Worm (Caenorhabditis elegans) whole organism, early embryonic: ENCODE results near the gene T06D8.9.

Experiments used
- B0310.2 ChIP-seq: sonication (generic microtip); optimal IDR thresholded peaks from 2 replicates; lab custom pipeline; 2016; ENCODE audit warnings: mild to moderate bottlenecking, missing genetic modification characterization, missing compliant biosample characterization
- F13C5.2 ChIP-seq: sonication (generic microtip); optimal IDR thresholded peaks from 2 replicates; lab custom pipeline; 2017; ENCODE audit warnings: mild to moderate bottlenecking, missing genetic modification characterization, inconsistent platforms, missing compliant biosample characterization
- aly-1 ChIP-seq: sonication (generic microtip); optimal IDR thresholded peaks from 2 replicates; lab custom pipeline; 2016; ENCODE audit warnings: missing genetic modification characterization, missing compliant biosample characterization
- ama-1 ChIP-seq: fragments of 150-350 bp; optimal IDR thresholded peaks from 2 replicates; lab custom pipeline; 2014
- ceh-13 ChIP-seq: fragments of 200-800 bp; sonication (Bioruptor generic); optimal IDR thresholded peaks from 2 replicates; lab custom pipeline; 2018; ENCODE audit warnings: mild to moderate bottlenecking, missing genetic modification characterization, missing compliant biosample characterization
- ceh-36 ChIP-seq: sonication (generic microtip); optimal IDR thresholded peaks from 2 replicates; lab custom pipeline; 2016; ENCODE audit warnings: missing genetic modification characterization, inconsistent platforms, missing compliant biosample characterization
- ets-7 ChIP-seq: sonication (generic microtip); optimal IDR thresholded peaks from 2 replicates; lab custom pipeline; 2016; ENCODE audit warnings: missing genotype, missing genetic modification characterization, missing compliant biosample characterization
- flt-1 ChIP-seq: fragments of 200-800 bp; sonication (Bioruptor generic); IDR thresholded peaks from 2 replicates; pipeline ENCODE4 v1.3.6; 2022; ENCODE audit warnings: missing genetic modification characterization, missing compliant biosample characterization
- hmbx-1 ChIP-seq: sonication (generic microtip); optimal IDR thresholded peaks from 2 replicates; lab custom pipeline; 2016; ENCODE audit warnings: mild to moderate bottlenecking, missing genetic modification characterization, missing compliant biosample characterization
- hmg-4 ChIP-seq: fragments of 200-800 bp; sonication (Bioruptor generic); optimal IDR thresholded peaks from 2 replicates; lab custom pipeline; 2018; ENCODE audit warnings: mild to moderate bottlenecking, missing genetic modification characterization, missing compliant biosample characterization
- hnd-1 ChIP-seq: sonication (generic microtip); optimal IDR thresholded peaks from 2 replicates; lab custom pipeline; 2016; ENCODE audit warnings: missing genetic modification characterization, missing compliant biosample characterization
- pes-1 ChIP-seq: fragments of 200-800 bp; sonication (Bioruptor generic); IDR thresholded peaks from 2 replicates; pipeline ENCODE4 v1.3.6; 2022; ENCODE audit warnings: missing genetic modification reagents, missing genetic modification characterization, missing compliant biosample characterization
- scrt-1 ChIP-seq: fragments of 200-800 bp; sonication (Bioruptor generic); IDR thresholded peaks from 2 replicates; pipeline ENCODE4 v1.3.6; 2022; ENCODE audit warnings: missing genetic modification characterization, missing compliant biosample characterization
- sea-1 ChIP-seq: fragments of 200-800 bp; sonication (Bioruptor generic); conservative IDR thresholded peaks from 2 replicates; pipeline ENCODE4 v1.3.6; 2022; ENCODE audit warnings: missing genetic modification characterization, missing compliant biosample characterization
- tbx-11 ChIP-seq: fragments of 200-800 bp; sonication (Bioruptor generic); IDR thresholded peaks from 2 replicates; pipeline ENCODE4 v1.3.6; 2022; ENCODE audit warnings: missing genetic modification characterization, missing compliant biosample characterization
- tbx-37 ChIP-seq: fragments of 200-800 bp; sonication (Bioruptor generic); conservative IDR thresholded peaks from 2 replicates; pipeline ENCODE4 v1.3.6; 2022; ENCODE audit warnings: missing genetic modification reagents, missing genetic modification characterization, missing compliant biosample characterization
- tra-4 ChIP-seq: sonication (generic microtip); optimal IDR thresholded peaks from 2 replicates; lab custom pipeline; 2017; ENCODE audit warnings: missing genetic modification characterization, missing compliant biosample characterization

Gene T06D8.9

ce11 chrII:11238869-11239647 is at the start of gene T06D8.9, which contains the start of gene rpn-9:
T06D8.9 (plus strand) TSS chrII:11239597.
rpn-9 (minus strand) TSS chrII:11238919.
- TF ChIP-seq sea-1 (GFP tag; lab: Robert Waterston, UW) (no peak), aly-1 (tag; lab: Kevin White, UChicago) (no peak), ama-1 (lab: Kevin White, UChicago) (no peak), tbx-37 (GFP tag; lab: Robert Waterston, UW) (no peak), pes-1 (GFP tag; lab: Robert Waterston, UW) (no peak), F13C5.2 (tag; lab: Kevin White, UChicago) (no peak), ceh-13 (GFP tag; lab: Kevin White, UChicago) (no peak), tbx-11 (no peak), hnd-1 (tag; lab: Kevin White, UChicago) (no peak), hmbx-1 (no peak), ets-7 (no peak), hmg-4 (no peak), scrt-1 (no peak)

DNA sequence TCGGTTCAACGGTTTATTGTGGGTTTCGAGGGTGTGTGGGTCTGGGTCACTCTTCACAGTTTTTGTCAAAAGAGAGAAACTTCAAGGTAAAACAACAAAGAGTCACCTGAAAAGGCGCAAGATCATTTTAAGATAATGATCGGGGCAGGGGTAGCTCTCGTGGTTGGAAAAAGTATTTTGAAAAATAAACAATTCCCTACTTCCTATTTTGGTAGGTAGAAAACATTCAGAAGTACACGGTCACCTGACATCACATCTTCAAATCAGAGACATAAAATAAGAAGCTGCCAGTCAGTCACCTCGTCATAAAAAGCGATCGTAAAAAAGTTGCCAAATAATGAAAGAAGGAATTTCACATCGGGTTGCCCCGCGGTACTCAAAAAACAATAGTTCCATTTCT is 46.9 kb upstream of the T06D8.9 start:
- TF ChIP-seq hmg-4 (no peak), hmbx-1 (no peak), aly-1 (tag; lab: Kevin White, UChicago) (no peak), ets-7 (no peak), pes-1 (GFP tag; lab: Robert Waterston, UW) (no peak), F13C5.2 (tag; lab: Kevin White, UChicago) (no peak), hnd-1 (tag; lab: Kevin White, UChicago) (no peak), ceh-36 (tag; lab: Kevin White, UChicago) (no peak)

DNA sequence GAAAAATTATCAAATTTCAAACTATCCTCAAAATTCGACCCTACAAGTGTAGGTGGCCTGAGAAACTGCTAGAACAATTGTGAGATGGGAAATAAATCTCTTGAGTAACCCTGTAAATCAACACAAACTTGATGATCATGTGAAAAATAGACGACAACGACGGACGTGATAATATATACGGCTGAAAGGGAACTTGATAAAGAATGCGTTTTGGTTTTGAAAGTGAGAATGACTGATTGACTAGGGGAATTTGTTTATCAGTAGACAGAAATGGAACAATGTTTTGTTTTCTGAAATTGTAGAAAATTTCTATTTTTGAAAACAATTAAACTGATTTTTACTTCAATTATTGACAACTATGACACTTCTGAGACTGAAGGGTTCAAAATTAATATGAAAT is 45.9 kb upstream of the T06D8.9 start:
- TF ChIP-seq ama-1 (lab: Kevin White, UChicago) (no peak), aly-1 (tag; lab: Kevin White, UChicago) (no peak), hmbx-1 (no peak), hmg-4 (no peak), ets-7 (no peak), flt-1 (no peak), ceh-13 (GFP tag; lab: Kevin White, UChicago) (no peak), F13C5.2 (tag; lab: Kevin White, UChicago) (no peak), B0310.2 (tag; lab: Kevin White, UChicago) (no peak), scrt-1 (no peak), tbx-11 (no peak), sea-1 (GFP tag; lab: Robert Waterston, UW) (no peak)

- no peak for TF ChIP-seq aly-1 (tag; lab: Kevin White, UChicago)
- no peak for TF ChIP-seq ama-1 (lab: Kevin White, UChicago)
- TF ChIP-seq tra-4 (tag; lab: Kevin White, UChicago), result no peak
- TF ChIP-seq pes-1 (GFP tag; lab: Robert Waterston, UW), result no peak
Measured at ce11 chrII:11200234-11200755, 39.1 kb upstream of the T06D8.9 start.

DNA sequence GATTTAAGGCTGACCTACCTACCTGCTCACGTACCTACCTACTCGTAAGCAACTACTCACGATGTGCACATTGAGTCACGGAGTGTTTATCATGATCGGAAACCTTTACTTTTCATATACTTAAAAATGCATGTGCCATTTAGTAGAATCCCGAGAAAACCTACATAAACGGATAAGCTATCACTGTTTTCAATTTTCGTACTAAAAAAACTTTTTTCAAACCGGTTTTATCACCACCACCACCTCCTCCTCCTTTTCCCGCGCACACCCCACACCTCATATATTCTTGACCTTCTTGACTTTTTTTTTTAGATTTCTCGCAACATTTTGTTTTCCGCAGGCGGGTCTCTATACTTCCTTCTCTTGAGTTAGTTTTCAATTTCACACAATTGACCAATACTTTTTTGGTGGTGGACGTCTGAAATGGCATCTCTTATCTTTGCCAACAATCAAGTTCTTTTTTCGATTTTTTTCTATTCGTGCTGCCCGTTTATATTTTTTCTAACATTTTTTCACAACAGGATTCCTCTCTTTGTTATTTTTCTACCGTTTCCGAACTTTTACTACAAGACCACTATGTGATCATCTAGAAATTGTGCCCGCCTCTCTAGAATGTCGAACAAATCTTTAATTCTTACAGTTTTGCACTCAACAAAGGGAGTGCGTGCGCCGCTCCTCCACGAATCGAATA is 36.7 kb upstream of the T06D8.9 start, which contains the start of gene srap-1:
srap-1 (plus strand) TSS at position 641 of the 691 bp plus-strand sequence.
- TF ChIP-seq sea-1 (GFP tag; lab: Robert Waterston, UW), result no peak
- no peak for TF ChIP-seq aly-1 (tag; lab: Kevin White, UChicago)
- TF ChIP-seq flt-1, result no peak
- no peak for TF ChIP-seq tra-4 (tag; lab: Kevin White, UChicago)

ce11 chrII:11204731-11205130 is 34.7 kb upstream of the T06D8.9 start:
- TF ChIP-seq tbx-37 (GFP tag; lab: Robert Waterston, UW) (no peak), sea-1 (GFP tag; lab: Robert Waterston, UW) (no peak), ceh-36 (tag; lab: Kevin White, UChicago) (no peak), hmbx-1 (no peak), tbx-11 (no peak), F13C5.2 (tag; lab: Kevin White, UChicago) (no peak), flt-1 (no peak), tra-4 (tag; lab: Kevin White, UChicago) (no peak)

- TF ChIP-seq ceh-13 (GFP tag; lab: Kevin White, UChicago), result no peak
- no peak for TF ChIP-seq pes-1 (GFP tag; lab: Robert Waterston, UW)
- TF ChIP-seq flt-1, result no peak
- TF ChIP-seq F13C5.2 (tag; lab: Kevin White, UChicago), result no peak
- TF ChIP-seq hnd-1 (tag; lab: Kevin White, UChicago), result no peak
- TF ChIP-seq scrt-1, result no peak
- no peak for TF ChIP-seq ets-7
- TF ChIP-seq B0310.2 (tag; lab: Kevin White, UChicago), result no peak
- no peak for TF ChIP-seq tra-4 (tag; lab: Kevin White, UChicago)
- no peak for TF ChIP-seq ceh-36 (tag; lab: Kevin White, UChicago)
- TF ChIP-seq ama-1 (lab: Kevin White, UChicago), result no peak
- no peak for TF ChIP-seq tbx-11
- TF ChIP-seq aly-1 (tag; lab: Kevin White, UChicago), result no peak
- no peak for TF ChIP-seq tbx-37 (GFP tag; lab: Robert Waterston, UW)
- no peak for TF ChIP-seq hmbx-1
- TF ChIP-seq sea-1 (GFP tag; lab: Robert Waterston, UW), result no peak
- no peak for TF ChIP-seq hmg-4
Measured at ce11 chrII:11205783-11206182, 33.6 kb upstream of the T06D8.9 start.
